Fruit fly (Drosophila melanogaster) whole organism, embryonic: ENCODE measurements around the gene hmw.

ENCODE experiments used
- CG10543 ChIP-seq: fragments of 200-800 bp; sonication (Bioruptor generic); optimal IDR thresholded peaks from 3 replicates; lab custom pipeline; 2017; ENCODE audit warnings: missing biosample characterization, mild to moderate bottlenecking, missing genetic modification characterization, moderate library complexity
- CG11696 ChIP-seq: fragments of 200-800 bp; sonication (Bioruptor generic); IDR thresholded peaks from 2 replicates; pipeline ENCODE4 v1.3.6; 2022; ENCODE audit warnings: missing biosample characterization, missing genetic modification characterization
- CG13287 ChIP-seq: fragments of 200-800 bp; sonication (Bioruptor generic); IDR thresholded peaks from 2 replicates; pipeline ENCODE4 v1.3.6; 2022; ENCODE audit warnings: missing biosample characterization, missing genetic modification characterization; ENCODE audit not compliant: partially characterized antibody
- CG13894 ChIP-seq: fragments of 200-800 bp; sonication (Bioruptor generic); optimal IDR thresholded peaks from 3 replicates; lab custom pipeline; 2018; ENCODE audit warnings: missing biosample characterization, mild to moderate bottlenecking, missing genetic modification characterization, moderate library complexity
- CG15269 ChIP-seq: fragments of 200-800 bp; sonication (Bioruptor generic); optimal IDR thresholded peaks from 2 replicates; lab custom pipeline; 2018; ENCODE audit warnings: missing biosample characterization, mild to moderate bottlenecking, missing genetic modification characterization, moderate library complexity
- CG17568 ChIP-seq: fragments of 200-800 bp; sonication (Bioruptor generic); optimal IDR thresholded peaks from 2 replicates; lab custom pipeline; 2018; ENCODE audit warnings: missing biosample characterization, mild to moderate bottlenecking, missing genetic modification characterization, moderate library complexity
- CG17612 ChIP-seq: fragments of 200-800 bp; sonication (Bioruptor generic); IDR thresholded peaks from 2 replicates; pipeline ENCODE4 v1.3.6; 2022; ENCODE audit warnings: missing biosample characterization, missing genetic modification characterization
- CG1832 ChIP-seq: fragments of 200-800 bp; sonication (Bioruptor generic); optimal IDR thresholded peaks from 2 replicates; lab custom pipeline; 2017; ENCODE audit warnings: missing biosample characterization, mild to moderate bottlenecking, missing genetic modification characterization, inconsistent platforms
- CG2120 ChIP-seq: fragments of 200-800 bp; sonication (Bioruptor generic); optimal IDR thresholded peaks from 3 replicates; lab custom pipeline; 2016; ENCODE audit warnings: missing biosample characterization, missing genetic modification characterization
- CG2129 ChIP-seq: fragments of 200-800 bp; sonication (Bioruptor generic); IDR thresholded peaks from 2 replicates; pipeline ENCODE4 v1.3.6; 2022; ENCODE audit warnings: missing biosample characterization, missing genetic modification characterization; ENCODE audit not compliant: partially characterized antibody
- CG3163 ChIP-seq: fragments of 200-800 bp; sonication (Bioruptor generic); optimal IDR thresholded peaks from 3 replicates; lab custom pipeline; 2016; ENCODE audit warnings: missing biosample characterization, missing genetic modification characterization
- CG7786 ChIP-seq: fragments of 200-800 bp; sonication (Bioruptor generic); optimal IDR thresholded peaks from 2 replicates; lab custom pipeline; 2016; ENCODE audit warnings: missing biosample characterization, missing genetic modification characterization
- CG9876 ChIP-seq: fragments of 200-800 bp; sonication (Bioruptor generic); optimal IDR thresholded peaks from 2 replicates; lab custom pipeline; 2016; ENCODE audit warnings: missing biosample characterization, missing genetic modification characterization
- CTCF ChIP-seq: fragments of 200-800 bp; sonication (Bioruptor generic); optimal IDR thresholded peaks from 2 replicates; lab custom pipeline; 2017; ENCODE audit warnings: missing biosample characterization, mild to moderate bottlenecking, missing genetic modification characterization, moderate library complexity
- CoRest ChIP-seq: fragments of 200-800 bp; sonication (Bioruptor generic); optimal IDR thresholded peaks from 3 replicates; lab custom pipeline; 2018; ENCODE audit warnings: missing biosample characterization, mild to moderate bottlenecking, missing genetic modification characterization, moderate library complexity
- Dfd ChIP-seq, 2 experiments: fragments of >200 bp; optimal IDR thresholded peaks; 2 replicates each; lab custom pipeline; 2017; ENCODE audit warnings: missing biosample characterization in 2 of 2, missing genetic modification characterization in 2 of 2
- Doc2 ChIP-seq: fragments of 200-800 bp; sonication (Bioruptor generic); IDR thresholded peaks from 2 replicates; pipeline ENCODE4 v1.3.6; 2022; ENCODE audit warnings: missing biosample characterization, missing genetic modification characterization
- Eip74EF ChIP-seq, 2 experiments: fragments of 200-800 bp in 1 of 2; fragments of >200 bp in 1 of 2; sonication (Bioruptor generic) in 1 of 2; optimal IDR thresholded peaks; 2 replicates each; lab custom pipeline; 2017 to 2019; ENCODE audit warnings: missing biosample characterization in 2 of 2, missing genetic modification characterization in 2 of 2, mild to moderate bottlenecking in 1 of 2, moderate library complexity in 1 of 2
- HmgD ChIP-seq: fragments of 200-800 bp; sonication (Bioruptor generic); optimal IDR thresholded peaks from 3 replicates; lab custom pipeline; 2016; ENCODE audit warnings: missing biosample characterization, missing genetic modification characterization
- Hmr ChIP-seq: fragments of 200-800 bp; sonication (Bioruptor generic); optimal IDR thresholded peaks from 3 replicates; lab custom pipeline; 2017; ENCODE audit warnings: mild to moderate bottlenecking, missing biosample characterization, missing genetic modification reagents, missing genetic modification characterization
- Hr3 ChIP-seq: fragments of 200-800 bp; sonication (Bioruptor generic); optimal IDR thresholded peaks from 3 replicates; lab custom pipeline; 2016; ENCODE audit warnings: missing biosample characterization, missing genetic modification characterization
- Hsf ChIP-seq: fragments of 200-800 bp; sonication (Bioruptor generic); optimal IDR thresholded peaks from 3 replicates; lab custom pipeline; 2016; ENCODE audit warnings: missing biosample characterization, missing genetic modification characterization
- Lhr ChIP-seq: fragments of 200-800 bp; sonication (Bioruptor generic); optimal IDR thresholded peaks from 3 replicates; lab custom pipeline; 2017; ENCODE audit warnings: mild to moderate bottlenecking, missing biosample characterization, missing genetic modification reagents, missing genetic modification characterization
- MESR4 ChIP-seq: fragments of 200-800 bp; sonication (Bioruptor generic); optimal IDR thresholded peaks from 2 replicates; lab custom pipeline; 2018; ENCODE audit warnings: missing biosample characterization, mild to moderate bottlenecking, missing genetic modification characterization, moderate library complexity
- NfI ChIP-seq: fragments of 200-800 bp; sonication (Bioruptor generic); optimal IDR thresholded peaks from 3 replicates; lab custom pipeline; 2018; ENCODE audit warnings: missing biosample characterization, mild to moderate bottlenecking, missing genetic modification characterization, moderate library complexity
- Rx ChIP-seq: fragments of 200-800 bp; sonication (Bioruptor generic); IDR thresholded peaks from 2 replicates; pipeline ENCODE4 v1.3.6; 2022; ENCODE audit warnings: missing biosample characterization, missing genetic modification characterization
- Stat92E ChIP-seq, 3 experiments: fragments of >200 bp in 2 of 3; fragments of 200-800 bp in 1 of 3; sonication (Bioruptor generic) in 1 of 3; optimal IDR thresholded peaks; 2 replicates each; lab custom pipeline; 2017 to 2019; ENCODE audit warnings: missing biosample characterization in 3 of 3, missing genetic modification characterization in 3 of 3, mild to moderate bottlenecking in 1 of 3, moderate library complexity in 1 of 3
- Trl ChIP-seq, 3 experiments: fragments of >200 bp in 2 of 3; fragments of 200-800 bp in 1 of 3; sonication (Bioruptor generic) in 1 of 3; optimal IDR thresholded peaks; 2 replicates in 1 of 3; 3 replicates in 2 of 3; lab custom pipeline; 2016 to 2017; ENCODE audit warnings: missing biosample characterization in 1 of 3, missing genetic modification characterization in 1 of 3
- ac ChIP-seq: fragments of 200-800 bp; sonication (Bioruptor generic); optimal IDR thresholded peaks from 3 replicates; lab custom pipeline; 2017; ENCODE audit warnings: missing biosample characterization, mild to moderate bottlenecking, missing genetic modification characterization
- aop ChIP-seq: fragments of 200-800 bp; sonication (Bioruptor generic); IDR thresholded peaks from 2 replicates; pipeline ENCODE4 v1.3.6; 2022; ENCODE audit warnings: missing biosample characterization, missing genetic modification characterization
- br ChIP-seq: fragments of >200 bp; optimal IDR thresholded peaks from 2 replicates; lab custom pipeline; 2017
- caup ChIP-seq: fragments of 200-800 bp; sonication (Bioruptor generic); optimal IDR thresholded peaks from 3 replicates; lab custom pipeline; 2017; ENCODE audit warnings: missing biosample characterization, mild to moderate bottlenecking, missing genetic modification characterization, moderate library complexity; ENCODE audit not compliant: severe bottlenecking
- chif ChIP-seq, 2 experiments: fragments of 200-800 bp; sonication (Bioruptor generic); optimal IDR thresholded peaks; 3 replicates each; lab custom pipeline; 2016; ENCODE audit warnings: missing biosample characterization in 2 of 2, missing genetic modification characterization in 2 of 2
- croc ChIP-seq: fragments of 200-800 bp; sonication (Bioruptor generic); conservative IDR thresholded peaks from 3 replicates; pipeline ENCODE4 v1.3.6; 2022; ENCODE audit warnings: missing biosample characterization, missing genetic modification characterization
- crol ChIP-seq: fragments of 200-800 bp; sonication (Bioruptor generic); IDR thresholded peaks from 2 replicates; pipeline ENCODE4 v1.3.6; 2022; ENCODE audit warnings: missing biosample characterization, missing genetic modification characterization
- eve ChIP-seq, 2 experiments: fragments of >200 bp; optimal IDR thresholded peaks; 2 replicates each; lab custom pipeline; 2017; ENCODE audit warnings: missing biosample characterization in 2 of 2, missing genetic modification characterization in 2 of 2
- exex ChIP-seq: fragments of 200-800 bp; sonication (Bioruptor generic); optimal IDR thresholded peaks from 4 replicates; lab custom pipeline; 2018; ENCODE audit warnings: missing biosample characterization, mild to moderate bottlenecking, missing genetic modification characterization, moderate library complexity
- eyg ChIP-seq: fragments of 200-800 bp; sonication (Bioruptor generic); optimal IDR thresholded peaks from 3 replicates; lab custom pipeline; 2016; ENCODE audit warnings: missing biosample characterization, missing genetic modification characterization
- grau ChIP-seq: fragments of 200-800 bp; optimal IDR thresholded peaks from 3 replicates; lab custom pipeline; 2019; ENCODE audit warnings: missing biosample characterization, mild to moderate bottlenecking, missing genetic modification characterization, moderate library complexity
- gsb ChIP-seq: fragments of 200-800 bp; sonication (Bioruptor generic); IDR thresholded peaks from 2 replicates; pipeline ENCODE4 v1.3.6; 2022; ENCODE audit warnings: missing biosample characterization, missing genetic modification characterization
- ken ChIP-seq: fragments of 200-800 bp; sonication (Bioruptor generic); IDR thresholded peaks from 3 replicates; pipeline ENCODE4 v1.3.6; 2022; ENCODE audit warnings: missing biosample characterization, missing genetic modification characterization
- kni ChIP-seq: fragments of 200-800 bp; sonication (Bioruptor generic); optimal IDR thresholded peaks from 3 replicates; lab custom pipeline; 2017; ENCODE audit warnings: mild to moderate bottlenecking, missing biosample characterization, missing genetic modification reagents, missing genetic modification characterization
- nau ChIP-seq: fragments of 200-800 bp; sonication (Bioruptor generic); optimal IDR thresholded peaks from 3 replicates; lab custom pipeline; 2017; ENCODE audit warnings: missing biosample characterization, mild to moderate bottlenecking, missing genetic modification characterization, missing genetic modification reagents
- nmo ChIP-seq: fragments of 200-800 bp; sonication (Bioruptor generic); optimal IDR thresholded peaks from 2 replicates; lab custom pipeline; 2018; ENCODE audit warnings: missing biosample characterization, mild to moderate bottlenecking, missing genetic modification characterization, moderate library complexity
- oc ChIP-seq: fragments of 200-800 bp; sonication (Bioruptor generic); optimal IDR thresholded peaks from 2 replicates; lab custom pipeline; 2018; ENCODE audit warnings: missing biosample characterization, mild to moderate bottlenecking, missing genetic modification characterization, moderate library complexity
- onecut ChIP-seq: fragments of 200-800 bp; sonication (Bioruptor generic); IDR thresholded peaks from 2 replicates; pipeline ENCODE4 v1.3.6; 2022; ENCODE audit warnings: missing biosample characterization, missing genetic modification characterization
- pros ChIP-seq: fragments of 200-800 bp; sonication (Bioruptor generic); optimal IDR thresholded peaks from 3 replicates; lab custom pipeline; 2019; ENCODE audit warnings: missing biosample characterization, mild to moderate bottlenecking, missing genetic modification characterization, moderate library complexity
- rib ChIP-seq: fragments of 200-800 bp; sonication (Bioruptor generic); IDR thresholded peaks from 2 replicates; pipeline ENCODE4 v1.3.6; 2022; ENCODE audit warnings: missing biosample characterization, missing genetic modification characterization
- ssp ChIP-seq: fragments of 200-800 bp; sonication (Bioruptor generic); IDR thresholded peaks from 2 replicates; pipeline ENCODE4 v1.3.6; 2022; ENCODE audit warnings: missing biosample characterization, missing genetic modification characterization
- vvl ChIP-seq: fragments of 200-800 bp; sonication (Bioruptor generic); IDR thresholded peaks from 2 replicates; pipeline ENCODE4 v1.3.6; 2022; ENCODE audit warnings: missing biosample characterization, missing genetic modification characterization
- wdn ChIP-seq: fragments of 200-800 bp; sonication (Bioruptor generic); IDR thresholded peaks from 2 replicates; pipeline ENCODE4 v1.3.6; 2022; ENCODE audit warnings: missing biosample characterization, missing genetic modification characterization

Gene hmw

DNA sequence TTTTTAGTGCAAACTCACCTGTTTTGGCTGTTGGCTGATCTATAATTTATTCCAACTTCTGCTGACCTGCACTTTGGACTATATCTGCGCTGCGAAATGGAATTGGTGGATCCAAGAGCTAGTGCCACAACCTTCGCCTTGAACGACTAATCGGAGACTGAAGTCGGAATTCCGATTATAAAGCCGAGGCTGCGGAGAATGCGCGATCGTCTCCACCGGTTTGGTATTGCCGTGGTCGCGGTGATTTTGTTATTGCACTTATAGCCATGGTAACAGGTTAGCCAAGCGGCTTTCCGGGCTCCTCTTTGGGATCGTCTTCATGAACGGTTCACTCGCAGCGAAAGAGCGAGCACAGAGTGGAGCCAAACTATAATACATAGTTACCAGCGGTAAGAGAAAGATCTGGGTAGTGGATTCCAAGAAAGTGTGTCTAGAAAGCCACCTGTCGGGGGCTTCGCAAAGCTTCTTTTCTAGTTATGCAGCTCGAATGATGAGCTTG is 19.3 kb downstream of the hmw start, which contains the start of gene CG7675 (continued):
- TF ChIP-seq exex, result no peak
- TF ChIP-seq Trl (optimal IDR thresholded peaks at IDR 0.05; lab: Kevin White, UChicago), result peak; percentile 20 to 26
- no peak for TF ChIP-seq Trl (GFP tag; optimal IDR thresholded peaks at IDR 0.05; lab: Kevin White, UChicago)
- no peak for TF ChIP-seq NfI (GFP tag; lab: Kevin White, UChicago)
- TF ChIP-seq HmgD (GFP tag; lab: Kevin White, UChicago), result no peak
- no peak for TF ChIP-seq eve (GFP tag; optimal IDR thresholded peaks at IDR 0.05; lab: Kevin White, UChicago)
- TF ChIP-seq Stat92E (GFP tag; optimal IDR thresholded peaks at IDR 0.05; lab: Kevin White, UChicago), result peak in 1 of 3 experiments; percentile 2
- TF ChIP-seq oc (tag; lab: Kevin White, UChicago), result peak; percentile 57
- no peak for TF ChIP-seq eyg
- TF ChIP-seq ken (GFP tag; lab: Robert Waterston, UW), result no peak
- TF ChIP-seq crol, result no peak
- TF ChIP-seq Dfd (GFP tag; optimal IDR thresholded peaks at IDR 0.05; lab: Kevin White, UChicago), result no peak
- no peak for TF ChIP-seq Hsf
- TF ChIP-seq wdn (GFP tag; lab: Robert Waterston, UW), result no peak
- no peak for TF ChIP-seq croc
- no peak for TF ChIP-seq gsb
- no peak for TF ChIP-seq chif (GFP tag; optimal IDR thresholded peaks at IDR 0.05; lab: Kevin White, UChicago)
- no peak for TF ChIP-seq Hr3
- no peak for TF ChIP-seq CG17612 (GFP tag; lab: Robert Waterston, UW)
- TF ChIP-seq Doc2 (GFP tag; lab: Robert Waterston, UW), result no peak
- no peak for TF ChIP-seq CoRest (tag; lab: Kevin White, UChicago)
- TF ChIP-seq CG17568 (GFP tag; lab: Kevin White, UChicago), result no peak
- TF ChIP-seq aop (GFP tag; lab: Robert Waterston, UW), result no peak
- no peak for TF ChIP-seq Lhr (GFP tag; lab: Kevin White, UChicago)
- no peak for TF ChIP-seq Rx (GFP tag; lab: Robert Waterston, UW)
- TF ChIP-seq grau, result no peak
- no peak for TF ChIP-seq ssp
- no peak for TF ChIP-seq CG2129 (GFP tag; lab: Robert Waterston, UW)
- no peak for TF ChIP-seq nau (GFP tag; lab: Kevin White, UChicago)
- TF ChIP-seq vvl, result peak; percentile 64
- peak; percentile 91 for TF ChIP-seq CTCF (GFP tag; lab: Kevin White, UChicago)
- TF ChIP-seq CG3163 (GFP tag; lab: Kevin White, UChicago), result peak; percentile 84
- TF ChIP-seq CG15269 (tag; lab: Kevin White, UChicago), result no peak
- TF ChIP-seq CG9876, result no peak
- peak; percentile 24; the same call in 1 of the 2 replicates for TF ChIP-seq CG13287 (GFP tag; lab: Robert Waterston, UW)
- TF ChIP-seq CG1832 (GFP tag; lab: Kevin White, UChicago), result no peak
- no peak for TF ChIP-seq ac (GFP tag; lab: Kevin White, UChicago)
- TF ChIP-seq nmo (GFP tag; lab: Kevin White, UChicago), result no peak
- peak; percentile 79 for TF ChIP-seq kni (GFP tag; lab: Kevin White, UChicago)
- TF ChIP-seq caup, result no peak
- TF ChIP-seq pros, result peak; percentile 56
- TF ChIP-seq onecut, result no peak
- TF ChIP-seq rib (GFP tag; lab: Robert Waterston, UW), result peak; percentile 42; the same call in 1 of the 2 replicates
- TF ChIP-seq Hmr, result no peak
- no peak for TF ChIP-seq CG2120
- TF ChIP-seq CG11696 (GFP tag; lab: Robert Waterston, UW), result no peak
- peak in 1 of 2 experiments; percentile 59 for TF ChIP-seq Eip74EF (GFP tag; optimal IDR thresholded peaks at IDR 0.05; lab: Kevin White, UChicago)
- TF ChIP-seq br (lab: Kevin White, UChicago), result no peak
- peak; percentile 34 for TF ChIP-seq CG10543 (GFP tag; lab: Kevin White, UChicago)
- no peak for TF ChIP-seq CG13894 (tag; lab: Kevin White, UChicago)
- no peak for TF ChIP-seq MESR4 (GFP tag; lab: Kevin White, UChicago)
- TF ChIP-seq CG7786, result no peak
